Fruit fly (Drosophila melanogaster): ENCODE data around the gene pinta.
A peak's percentile ranks its signal among the peaks of the same experiment; 100 is the strongest.

Gene pinta

dm6 chr3R:22421618-22422017, 3.1 kb downstream of the pinta start (continued):
- peak; percentile 14 for TF ChIP-seq CG1602 (GFP tag; optimal IDR thresholded peaks at IDR 0.05)
- peak; percentile 67 for TF ChIP-seq esg (GFP tag; conservative IDR thresholded peaks at IDR 0.05)
- peak; percentile 31; the same call in 1 of the 2 replicates for TF ChIP-seq CG10321 (GFP tag; IDR thresholded peaks at IDR 0.05)
- peak; percentile 79 for TF ChIP-seq gsb (GFP tag; IDR thresholded peaks at IDR 0.05)
- no peak for TF ChIP-seq pros (GFP tag; optimal IDR thresholded peaks at IDR 0.05)
- TF ChIP-seq CG17385 (GFP tag; optimal IDR thresholded peaks at IDR 0.05) = peak; percentile 64
- TF ChIP-seq dpn (GFP tag; optimal IDR thresholded peaks at IDR 0.05) = peak; percentile 65 to 81
- TF ChIP-seq CG1792 (GFP tag; optimal IDR thresholded peaks at IDR 0.05) = peak; percentile 27
- TF ChIP-seq Dbx (GFP tag; IDR thresholded peaks at IDR 0.05) = peak; percentile 70; the same call in 2 of the 3 replicates
- TF ChIP-seq PHDP (tag; optimal IDR thresholded peaks at IDR 0.05) = peak; percentile 67
- no peak for TF ChIP-seq D (optimal IDR thresholded peaks at IDR 0.05)
- no peak for TF ChIP-seq D (GFP tag; optimal IDR thresholded peaks at IDR 0.05)
- TF ChIP-seq CG16863 (GFP tag; optimal IDR thresholded peaks at IDR 0.05) = peak; percentile 47
- TF ChIP-seq CG8478 (optimal IDR thresholded peaks at IDR 0.05) = no peak
- TF ChIP-seq NfI (GFP tag; optimal IDR thresholded peaks at IDR 0.05) = peak; percentile 59
- no peak for TF ChIP-seq Myb (GFP tag; optimal IDR thresholded peaks at IDR 0.05)
- TF ChIP-seq B-H1 (GFP tag; IDR thresholded peaks at IDR 0.05) = peak; percentile 47
- TF ChIP-seq CG4820 (GFP tag; optimal IDR thresholded peaks at IDR 0.05) = peak; percentile 26
- TF ChIP-seq Adf1 (GFP tag; IDR thresholded peaks at IDR 0.05) = peak; percentile 40
- TF ChIP-seq Xrp1 (GFP tag; IDR thresholded peaks at IDR 0.05) = peak; percentile 78
- no peak for TF ChIP-seq CG3995 (GFP tag; optimal IDR thresholded peaks at IDR 0.05)
- TF ChIP-seq danr (GFP tag; IDR thresholded peaks at IDR 0.05) = peak; percentile 64; the same call in 1 of the 2 replicates
- peak; percentile 47; the same call in 1 of the 3 replicates for TF ChIP-seq CG17361 (GFP tag; IDR thresholded peaks at IDR 0.05)
- TF ChIP-seq pho (GFP tag; optimal IDR thresholded peaks at IDR 0.05) = peak; percentile 62
- peak; percentile 51 for TF ChIP-seq repo (GFP tag; optimal IDR thresholded peaks at IDR 0.05)
- TF ChIP-seq CG34422 (GFP tag; IDR thresholded peaks at IDR 0.05) = peak; percentile 82
- no peak for TF ChIP-seq sna (GFP tag; IDR thresholded peaks at IDR 0.05; ENCODE audit: partially characterized antibody)
- TF ChIP-seq bsh (GFP tag; optimal IDR thresholded peaks at IDR 0.05) = peak in 1 of 2 experiments; percentile 63
- peak; percentile 56 for TF ChIP-seq Hmr (GFP tag; optimal IDR thresholded peaks at IDR 0.05)
- TF ChIP-seq CG10565 (GFP tag; optimal IDR thresholded peaks at IDR 0.05) = no peak
- peak; percentile 29; the same call in 1 of the 2 replicates for TF ChIP-seq gt (GFP tag; IDR thresholded peaks at IDR 0.05)
- no peak for TF ChIP-seq CG4617 (GFP tag; optimal IDR thresholded peaks at IDR 0.05; ENCODE audit: borderline replicate concordance)
- peak; percentile 48 for TF ChIP-seq CG3281 (GFP tag; optimal IDR thresholded peaks at IDR 0.05)
- TF ChIP-seq CG7786 (GFP tag; optimal IDR thresholded peaks at IDR 0.05) = peak; percentile 52
- TF ChIP-seq ssp (GFP tag; IDR thresholded peaks at IDR 0.05) = peak; percentile 51
- peak; percentile 84 for TF ChIP-seq Ptx1 (GFP tag; IDR thresholded peaks at IDR 0.05)
- TF ChIP-seq croc (GFP tag; conservative IDR thresholded peaks at IDR 0.05) = peak; percentile 32; the same call in 2 of the 3 replicates
- TF ChIP-seq gro (GFP tag; optimal IDR thresholded peaks at IDR 0.05) = peak; percentile 27
- TF ChIP-seq caup (GFP tag; optimal IDR thresholded peaks at IDR 0.05; ENCODE audit: severe bottlenecking) = peak; percentile 33
- peak; percentile 80 for TF ChIP-seq Atf6 (GFP tag; IDR thresholded peaks at IDR 0.05)
- peak; percentile 26 for TF ChIP-seq sug (tag; optimal IDR thresholded peaks at IDR 0.05)
- no peak for TF ChIP-seq CG11723 (GFP tag; optimal IDR thresholded peaks at IDR 0.05)
- TF ChIP-seq CG11560 (tag; IDR thresholded peaks at IDR 0.05) = peak; percentile 65; the same call in 2 of the 3 replicates
- peak; percentile 3 for TF ChIP-seq CG1529 (GFP tag; optimal IDR thresholded peaks at IDR 0.05)
- TF ChIP-seq CG13624 (GFP tag; optimal IDR thresholded peaks at IDR 0.05) = peak; percentile 6
- TF ChIP-seq slp2 (GFP tag; optimal IDR thresholded peaks at IDR 0.05) = no peak
- peak; percentile 28 for TF ChIP-seq CG10979 (tag; optimal IDR thresholded peaks at IDR 0.05)
- TF ChIP-seq Ravus (GFP tag; IDR thresholded peaks at IDR 0.05) = peak; percentile 43
- TF ChIP-seq fd3F (GFP tag; optimal IDR thresholded peaks at IDR 0.05) = peak; percentile 67
- TF ChIP-seq Drgx (GFP tag; IDR thresholded peaks at IDR 0.05) = peak; percentile 78
- TF ChIP-seq CG15601 (tag; optimal IDR thresholded peaks at IDR 0.05) = no peak
- peak; percentile 69 for TF ChIP-seq CG10366 (GFP tag; IDR thresholded peaks at IDR 0.05)
